Fruit fly (Drosophila melanogaster) whole organism, embryonic: ENCODE results near the gene srp.

Experiments used
- CG12071 ChIP-seq: fragments of 200-800 bp; sonication (Bioruptor generic); optimal IDR thresholded peaks from 3 replicates; lab custom pipeline; 2018; ENCODE audit warnings: missing biosample characterization, mild to moderate bottlenecking, missing genetic modification characterization
- CG15269 ChIP-seq: fragments of 200-800 bp; sonication (Bioruptor generic); optimal IDR thresholded peaks from 2 replicates; lab custom pipeline; 2018; ENCODE audit warnings: missing biosample characterization, mild to moderate bottlenecking, missing genetic modification characterization, moderate library complexity
- CG17186 ChIP-seq: fragments of 200-800 bp; sonication (Bioruptor generic); optimal IDR thresholded peaks from 3 replicates; lab custom pipeline; 2017; ENCODE audit warnings: missing biosample characterization, missing genetic modification reagents, missing genetic modification characterization
- CG17829 ChIP-seq: fragments of 200-800 bp; optimal IDR thresholded peaks from 2 replicates; lab custom pipeline; 2019; ENCODE audit warnings: missing biosample characterization, mild to moderate bottlenecking, missing genetic modification characterization, moderate library complexity
- CG2129 ChIP-seq: fragments of 200-800 bp; sonication (Bioruptor generic); IDR thresholded peaks from 2 replicates; pipeline ENCODE4 v1.3.6; 2022; ENCODE audit warnings: missing biosample characterization, missing genetic modification characterization; ENCODE audit not compliant: partially characterized antibody
- CG2199 ChIP-seq: fragments of 200-800 bp; sonication (Bioruptor generic); IDR thresholded peaks from 3 replicates; pipeline ENCODE4 v1.3.6; 2022; ENCODE audit warnings: missing biosample characterization, missing genetic modification characterization
- CG2712 ChIP-seq: fragments of 200-800 bp; optimal IDR thresholded peaks from 3 replicates; lab custom pipeline; 2019; ENCODE audit warnings: missing biosample characterization, mild to moderate bottlenecking, missing genetic modification characterization, moderate library complexity
- CG3065 ChIP-seq: fragments of 200-800 bp; sonication (Bioruptor generic); optimal IDR thresholded peaks from 2 replicates; lab custom pipeline; 2016; ENCODE audit warnings: missing biosample characterization, missing genetic modification characterization
- CG31224 ChIP-seq: fragments of 200-800 bp; sonication (Bioruptor generic); IDR thresholded peaks from 2 replicates; pipeline ENCODE4 v1.3.6; 2022; ENCODE audit warnings: missing biosample characterization, missing genetic modification characterization
- CG43689 ChIP-seq: fragments of 200-800 bp; sonication (Bioruptor generic); IDR thresholded peaks from 2 replicates; pipeline ENCODE4 v1.3.6; 2022; ENCODE audit warnings: missing biosample characterization, missing genetic modification characterization
- CG6765 ChIP-seq: fragments of 200-800 bp; sonication (Bioruptor generic); optimal IDR thresholded peaks from 3 replicates; lab custom pipeline; 2017; ENCODE audit warnings: missing biosample characterization, mild to moderate bottlenecking, missing genetic modification characterization
- CG7786 ChIP-seq: fragments of 200-800 bp; sonication (Bioruptor generic); optimal IDR thresholded peaks from 2 replicates; lab custom pipeline; 2016; ENCODE audit warnings: missing biosample characterization, missing genetic modification characterization
- CG8089 ChIP-seq: fragments of 200-800 bp; sonication (Bioruptor generic); optimal IDR thresholded peaks from 3 replicates; lab custom pipeline; 2016; ENCODE audit warnings: missing biosample characterization, missing genetic modification characterization
- CG8290 ChIP-seq, 3 experiments: fragments of 200-800 bp; sonication (Bioruptor generic); optimal IDR thresholded peaks; 2 replicates each; lab custom pipeline; 2016 to 2019; ENCODE audit warnings: missing biosample characterization in 3 of 3, missing genetic modification characterization in 3 of 3, mild to moderate bottlenecking in 2 of 3, moderate library complexity in 1 of 3
- CG8359 ChIP-seq: fragments of 200-800 bp; sonication (Bioruptor generic); optimal IDR thresholded peaks from 2 replicates; lab custom pipeline; 2017; ENCODE audit warnings: missing biosample characterization, mild to moderate bottlenecking, missing genetic modification characterization, borderline replicate concordance
- CG9437 ChIP-seq: fragments of 200-800 bp; sonication (Bioruptor generic); optimal IDR thresholded peaks from 2 replicates; lab custom pipeline; 2018; ENCODE audit warnings: missing biosample characterization, mild to moderate bottlenecking, missing genetic modification characterization
- Camta ChIP-seq: fragments of 200-800 bp; sonication (Bioruptor generic); optimal IDR thresholded peaks from 2 replicates; lab custom pipeline; 2016; ENCODE audit warnings: missing biosample characterization, missing genetic modification characterization
- ERR ChIP-seq: fragments of 200-800 bp; sonication (Bioruptor generic); optimal IDR thresholded peaks from 2 replicates; lab custom pipeline; 2016; ENCODE audit warnings: missing biosample characterization, missing genetic modification characterization
- Eip74EF ChIP-seq, 2 experiments: fragments of 200-800 bp in 1 of 2; fragments of >200 bp in 1 of 2; sonication (Bioruptor generic) in 1 of 2; optimal IDR thresholded peaks; 2 replicates each; lab custom pipeline; 2017 to 2019; ENCODE audit warnings: missing biosample characterization in 2 of 2, missing genetic modification characterization in 2 of 2, mild to moderate bottlenecking in 1 of 2, moderate library complexity in 1 of 2
- Gsc ChIP-seq: fragments of 200-800 bp; sonication (Bioruptor generic); IDR thresholded peaks from 2 replicates; pipeline ENCODE4 v1.3.6; 2022; ENCODE audit warnings: missing biosample characterization, missing genetic modification characterization
- HLH4C ChIP-seq: fragments of 200-800 bp; sonication (Bioruptor generic); IDR thresholded peaks from 3 replicates; pipeline ENCODE4 v1.3.6; 2022; ENCODE audit warnings: missing biosample characterization, missing genetic modification characterization; ENCODE audit not compliant: partially characterized antibody
- Hsf ChIP-seq: fragments of 200-800 bp; sonication (Bioruptor generic); optimal IDR thresholded peaks from 3 replicates; lab custom pipeline; 2016; ENCODE audit warnings: missing biosample characterization, missing genetic modification characterization
- Med ChIP-seq: fragments of 200-800 bp; sonication (Bioruptor generic); peaks from one replicate; lab custom pipeline; 2016; ENCODE audit warnings: missing biosample characterization, missing genetic modification characterization, mild to moderate bottlenecking, inconsistent platforms, moderate library complexity
- Nf-YC ChIP-seq: fragments of 200-800 bp; optimal IDR thresholded peaks from 3 replicates; lab custom pipeline; 2019; ENCODE audit warnings: missing biosample characterization, mild to moderate bottlenecking, missing genetic modification characterization, moderate library complexity
- Pdp1 ChIP-seq, 2 experiments: fragments of 200-800 bp; sonication (Bioruptor generic); optimal IDR thresholded peaks; 3 replicates each; lab custom pipeline; 2016; ENCODE audit warnings: missing biosample characterization in 2 of 2, missing genetic modification characterization in 2 of 2, mild to moderate bottlenecking in 1 of 2, moderate library complexity in 1 of 2
- Sry-β ChIP-seq: fragments of 200-800 bp; sonication (Bioruptor generic); optimal IDR thresholded peaks from 2 replicates; lab custom pipeline; 2018; ENCODE audit warnings: missing biosample characterization, mild to moderate bottlenecking, missing genetic modification characterization, moderate library complexity
- bbx ChIP-seq: fragments of 200-800 bp; sonication (Bioruptor generic); IDR thresholded peaks from 2 replicates; pipeline ENCODE4 v1.3.6; 2022; ENCODE audit warnings: missing biosample characterization, missing genetic modification characterization; ENCODE audit not compliant: partially characterized antibody
- bowl ChIP-seq: fragments of 200-800 bp; sonication (Bioruptor generic); IDR thresholded peaks from 2 replicates; pipeline ENCODE4 v1.3.6; 2022; ENCODE audit warnings: missing biosample characterization, missing genetic modification characterization
- cg ChIP-seq: fragments of 200-800 bp; sonication (Bioruptor generic); optimal IDR thresholded peaks from 3 replicates; lab custom pipeline; 2019; ENCODE audit warnings: missing biosample characterization, mild to moderate bottlenecking, missing genetic modification characterization, moderate library complexity
- cwo ChIP-seq: fragments of 200-800 bp; sonication (Bioruptor generic); optimal IDR thresholded peaks from 3 replicates; lab custom pipeline; 2017; ENCODE audit warnings: missing biosample characterization, missing genetic modification characterization, mild to moderate bottlenecking, moderate library complexity, missing genetic modification reagents
- dan ChIP-seq: fragments of 200-800 bp; sonication (Bioruptor generic); IDR thresholded peaks from 2 replicates; pipeline ENCODE4 v1.3.6; 2022; ENCODE audit warnings: missing biosample characterization, missing genetic modification characterization
- dm ChIP-seq: fragments of 200-800 bp; sonication (Bioruptor generic); optimal IDR thresholded peaks from 3 replicates; lab custom pipeline; 2016; ENCODE audit warnings: missing biosample characterization, missing genetic modification characterization
- exex ChIP-seq: fragments of 200-800 bp; sonication (Bioruptor generic); optimal IDR thresholded peaks from 4 replicates; lab custom pipeline; 2018; ENCODE audit warnings: missing biosample characterization, mild to moderate bottlenecking, missing genetic modification characterization, moderate library complexity
- gcm ChIP-seq: fragments of 200-800 bp; sonication (Bioruptor generic); optimal IDR thresholded peaks from 2 replicates; lab custom pipeline; 2019; ENCODE audit warnings: missing biosample characterization, mild to moderate bottlenecking, missing genetic modification characterization, moderate library complexity
- grn ChIP-seq: fragments of 200-800 bp; sonication (Bioruptor generic); optimal IDR thresholded peaks from 3 replicates; lab custom pipeline; 2017; ENCODE audit warnings: missing biosample characterization, missing genetic modification characterization
- kay ChIP-seq: fragments of 200-800 bp; sonication (Bioruptor generic); optimal IDR thresholded peaks from 2 replicates; lab custom pipeline; 2016; ENCODE audit warnings: missing biosample characterization, missing genetic modification characterization
- lab ChIP-seq: fragments of 200-800 bp; sonication (Bioruptor generic); optimal IDR thresholded peaks from 3 replicates; lab custom pipeline; 2017; ENCODE audit warnings: missing biosample characterization, missing genetic modification characterization, mild to moderate bottlenecking, moderate library complexity, missing genetic modification reagents
- nerfin-1 ChIP-seq: fragments of 200-800 bp; sonication (Bioruptor generic); optimal IDR thresholded peaks from 3 replicates; lab custom pipeline; 2019; ENCODE audit warnings: missing biosample characterization, mild to moderate bottlenecking, missing genetic modification characterization, moderate library complexity
- pan ChIP-seq, 4 experiments: fragments of >200 bp in 3 of 4; fragments of 200-800 bp in 1 of 4; sonication (Bioruptor generic) in 1 of 4; optimal IDR thresholded peaks in 3 of 4; IDR thresholded peaks in 1 of 4; 2 replicates each; pipeline versions ENCODE4 v1.3.6 to Lab custom; 2017 to 2022; ENCODE audit warnings: missing biosample characterization in 2 of 4, missing genetic modification characterization in 2 of 4, mixed read lengths in 1 of 4
- pb ChIP-seq: fragments of 200-800 bp; sonication (Bioruptor generic); optimal IDR thresholded peaks from 3 replicates; lab custom pipeline; 2016; ENCODE audit warnings: missing biosample characterization, missing genetic modification characterization
- phol ChIP-seq: fragments of 200-800 bp; sonication (Bioruptor generic); optimal IDR thresholded peaks from 3 replicates; lab custom pipeline; 2018; ENCODE audit warnings: missing biosample characterization, mild to moderate bottlenecking, missing genetic modification characterization, moderate library complexity
- pum ChIP-seq: fragments of 200-800 bp; sonication (Bioruptor generic); optimal IDR thresholded peaks from 2 replicates; lab custom pipeline; 2016; ENCODE audit warnings: missing biosample characterization, missing genetic modification characterization
- sim ChIP-seq: fragments of 200-800 bp; sonication (Bioruptor generic); IDR thresholded peaks from 2 replicates; pipeline ENCODE4 v1.3.6; 2022; ENCODE audit warnings: missing biosample characterization, missing genetic modification characterization
- twi ChIP-seq: fragments of 200-800 bp; optimal IDR thresholded peaks from 2 replicates; lab custom pipeline; 2019; ENCODE audit warnings: missing biosample characterization, mild to moderate bottlenecking, missing genetic modification characterization, moderate library complexity
- vfl ChIP-seq: fragments of 200-800 bp; sonication (Bioruptor generic); optimal IDR thresholded peaks from 2 replicates; lab custom pipeline; 2016; ENCODE audit warnings: missing biosample characterization, missing genetic modification characterization
- vnd ChIP-seq: fragments of 200-800 bp; sonication (Bioruptor generic); IDR thresholded peaks from 3 replicates; pipeline ENCODE4 v1.3.6; 2022; ENCODE audit warnings: missing biosample characterization, missing genetic modification characterization; ENCODE audit not compliant: partially characterized antibody
- zf30C ChIP-seq: fragments of 200-800 bp; sonication (Bioruptor generic); optimal IDR thresholded peaks from 3 replicates; lab custom pipeline; 2018; ENCODE audit warnings: missing biosample characterization, mild to moderate bottlenecking, missing genetic modification characterization

Gene srp

DNA sequence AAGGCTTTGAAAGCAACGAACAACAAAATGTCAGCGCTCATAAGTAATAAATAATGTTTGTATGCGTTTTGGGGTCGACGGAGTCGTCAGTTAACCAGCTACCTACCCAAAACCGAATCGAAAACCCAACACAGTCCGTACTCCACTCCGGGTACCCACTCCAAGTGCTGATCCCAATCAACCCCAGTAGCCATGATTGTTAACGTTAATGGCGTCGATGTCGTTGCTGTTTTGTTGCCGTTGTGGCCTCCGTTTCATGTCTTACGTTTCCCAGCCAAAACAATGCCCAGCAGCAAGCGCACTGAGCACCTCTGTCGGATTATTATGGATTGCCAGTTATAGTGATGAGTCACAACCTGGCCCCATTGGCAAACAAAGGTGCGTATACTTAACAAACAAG lies 23.1 kb downstream of the srp start, which contains the start of gene GATAe:
Gene GATAe (plus strand): TSS at position 76 of the 400 bp plus-strand sequence.
- TF ChIP-seq CG2712 (tag; lab: Kevin White, UChicago): no peak
- no peak for TF ChIP-seq CG3065 (GFP tag; lab: Kevin White, UChicago)
- TF ChIP-seq cwo (GFP tag; lab: Kevin White, UChicago): no peak
- TF ChIP-seq twi: no peak
- TF ChIP-seq Sry-β: peak; percentile 48
- TF ChIP-seq Med (GFP tag; lab: Kevin White, UChicago): peak; percentile 47
- 0 out of 2 replicates have a peak, but pooled peaks have one; percentile 40 for TF ChIP-seq sim (GFP tag; lab: Robert Waterston, UW)
- peak; percentile 18 for TF ChIP-seq phol (tag; lab: Kevin White, UChicago)
- no peak for TF ChIP-seq CG17186 (GFP tag; lab: Kevin White, UChicago)
- peak; percentile 27 for TF ChIP-seq kay (GFP tag; lab: Kevin White, UChicago)
- 0 out of 2 replicates have a peak, but pooled peaks have one; percentile 14 for TF ChIP-seq bbx
- TF ChIP-seq Camta (GFP tag; lab: Kevin White, UChicago): no peak
- no peak for TF ChIP-seq CG7786
- TF ChIP-seq bowl (GFP tag; lab: Robert Waterston, UW): no peak
- no peak for TF ChIP-seq Gsc (GFP tag; lab: Robert Waterston, UW)
- no peak for TF ChIP-seq CG6765 (GFP tag; lab: Kevin White, UChicago)
- peak; percentile 20 for TF ChIP-seq Nf-YC
- peak; percentile 1 for TF ChIP-seq CG15269 (tag; lab: Kevin White, UChicago)
- TF ChIP-seq CG9437 (GFP tag; lab: Kevin White, UChicago): peak; percentile 9
- TF ChIP-seq pb (GFP tag; lab: Kevin White, UChicago): no peak
- no peak for TF ChIP-seq dan (GFP tag; lab: Robert Waterston, UW)
- TF ChIP-seq zf30C (GFP tag; lab: Kevin White, UChicago): no peak
- no peak for TF ChIP-seq CG31224 (GFP tag; lab: Robert Waterston, UW)
- TF ChIP-seq dm (GFP tag; lab: Kevin White, UChicago): no peak
- no peak for TF ChIP-seq cg (GFP tag; lab: Kevin White, UChicago)
- no peak for TF ChIP-seq CG2129 (GFP tag; lab: Robert Waterston, UW)
- no peak for TF ChIP-seq nerfin-1
- peak; percentile 34 for TF ChIP-seq lab (GFP tag; lab: Kevin White, UChicago)
- TF ChIP-seq Eip74EF (GFP tag; optimal IDR thresholded peaks at IDR 0.05; lab: Kevin White, UChicago): no peak
- no peak for TF ChIP-seq Hsf (GFP tag; lab: Kevin White, UChicago)
- no peak for TF ChIP-seq pum (GFP tag; lab: Kevin White, UChicago)
- no peak for TF ChIP-seq CG17829 (tag; lab: Kevin White, UChicago)
- peak in 1 of 2 experiments; percentile 2 for TF ChIP-seq Pdp1 (GFP tag; optimal IDR thresholded peaks at IDR 0.05; lab: Kevin White, UChicago)
- TF ChIP-seq gcm (GFP tag; lab: Kevin White, UChicago): no peak
- no peak for TF ChIP-seq CG8359 (GFP tag; lab: Kevin White, UChicago)
- no peak for TF ChIP-seq HLH4C
- no peak for TF ChIP-seq CG8089
- no peak for TF ChIP-seq CG43689 (GFP tag; lab: Robert Waterston, UW)
- no peak for TF ChIP-seq CG12071 (GFP tag; lab: Kevin White, UChicago)
- TF ChIP-seq CG2199: no peak
- TF ChIP-seq exex: peak; percentile 50
- 0 out of 3 replicates have a peak, but pooled peaks have one; percentile 24 for TF ChIP-seq vnd (GFP tag; lab: Robert Waterston, UW)
- TF ChIP-seq pan (optimal IDR thresholded peaks at IDR 0.05; lab: Kevin White, UChicago): no peak
- no peak for TF ChIP-seq pan (GFP tag; optimal IDR thresholded peaks at IDR 0.05 in 1 of 2, IDR thresholded peaks at IDR 0.05 in 1 of 2)
- no peak for TF ChIP-seq CG8290 (GFP tag; optimal IDR thresholded peaks at IDR 0.05; lab: Kevin White, UChicago)
- peak in 1 of 2 experiments; percentile 17 for TF ChIP-seq CG8290 (tag; optimal IDR thresholded peaks at IDR 0.05; lab: Kevin White, UChicago)
- peak; percentile 87 for TF ChIP-seq grn
- no peak for TF ChIP-seq ERR (GFP tag; lab: Kevin White, UChicago)
- no peak for TF ChIP-seq vfl (GFP tag; lab: Kevin White, UChicago)
